Worm (Caenorhabditis elegans) whole organism, late embryonic: Measurements from ENCODE around the gene clec-213.

Experiments used
- K09A11.1 ChIP-seq: sonication (generic microtip); optimal IDR thresholded peaks from 2 replicates; lab custom pipeline; 2017; ENCODE audit warnings: antibody characterized with exemption, mild to moderate bottlenecking, missing genetic modification characterization, missing compliant biosample characterization; ENCODE audit not compliant: insufficient read depth
- ama-1 ChIP-seq: fragments of 150-350 bp; optimal IDR thresholded peaks from 2 replicates; lab custom pipeline; 2014
- ceh-9 ChIP-seq: sonication (generic microtip); optimal IDR thresholded peaks from 2 replicates; lab custom pipeline; 2016; ENCODE audit warnings: mild to moderate bottlenecking, missing genetic modification characterization, inconsistent platforms, missing compliant biosample characterization
- elt-2 ChIP-seq: sonication (generic microtip); optimal IDR thresholded peaks from 2 replicates; lab custom pipeline; 2016; ENCODE audit warnings: missing genetic modification reagents, missing genetic modification characterization, missing compliant biosample characterization
- hlh-30 ChIP-seq: sonication (generic microtip); optimal IDR thresholded peaks from 2 replicates; lab custom pipeline; 2017; ENCODE audit warnings: antibody characterized with exemption, missing genetic modification characterization, missing compliant biosample characterization; ENCODE audit not compliant: insufficient read depth
- lin-11 ChIP-seq: fragments of 200-800 bp; sonication (Bioruptor generic); optimal IDR thresholded peaks from 2 replicates; lab custom pipeline; 2018; ENCODE audit warnings: mild to moderate bottlenecking, missing genetic modification characterization, missing compliant biosample characterization
- nfya-1 ChIP-seq: sonication (generic microtip); optimal IDR thresholded peaks from 2 replicates; lab custom pipeline; 2017; ENCODE audit warnings: missing genetic modification characterization, mild to moderate bottlenecking, missing compliant biosample characterization, antibody characterized with exemption, moderate library complexity
- nhr-232 ChIP-seq: sonication (generic microtip); optimal IDR thresholded peaks from 2 replicates; lab custom pipeline; 2016; ENCODE audit warnings: missing genetic modification characterization, missing compliant biosample characterization
- pat-9 ChIP-seq: fragments of 200-800 bp; sonication (Bioruptor generic); optimal IDR thresholded peaks from 2 replicates; lab custom pipeline; 2018; ENCODE audit warnings: mild to moderate bottlenecking, missing genetic modification characterization, moderate library complexity, missing compliant biosample characterization
- rnt-1 ChIP-seq: sonication (generic microtip); optimal IDR thresholded peaks from 2 replicates; lab custom pipeline; 2016; ENCODE audit warnings: missing genetic modification characterization, missing compliant biosample characterization
- unc-55 ChIP-seq: sonication (generic microtip); optimal IDR thresholded peaks from 2 replicates; lab custom pipeline; 2017; ENCODE audit warnings: missing biosample characterization, missing genetic modification reagents, missing genetic modification characterization

- no peak for TF ChIP-seq ceh-9
- no peak for TF ChIP-seq rnt-1 (tag; lab: Kevin White, UChicago)
- no peak for TF ChIP-seq ama-1 (lab: Kevin White, UChicago)
- TF ChIP-seq unc-55 (GFP tag; lab: Kevin White, UChicago) = no peak
- TF ChIP-seq hlh-30 (tag; lab: Kevin White, UChicago) = no peak
- no peak for TF ChIP-seq pat-9
- no peak for TF ChIP-seq nhr-232
- TF ChIP-seq lin-11 (tag; lab: Kevin White, UChicago) = no peak
- no peak for TF ChIP-seq elt-2 (tag; lab: Kevin White, UChicago)
- TF ChIP-seq nfya-1 (tag; lab: Kevin White, UChicago) = no peak
- no peak for TF ChIP-seq K09A11.1 (tag; lab: Kevin White, UChicago)
Observed at ce11 chrV:7631732-7632131, 26.8 kb downstream of the clec-213 start, which contains the start of gene srd-25.
